Fruit fly (Drosophila melanogaster) whole organism, embryonic: ENCODE results near the gene CG12118.

Experiments used
- Meics ChIP-seq: fragments of 200-800 bp; sonication (Bioruptor generic); optimal IDR thresholded peaks from 2 replicates; lab custom pipeline; 2017; ENCODE audit warnings: missing biosample characterization, mild to moderate bottlenecking, missing genetic modification characterization
- Side ChIP-seq: fragments of 200-800 bp; sonication (Bioruptor generic); optimal IDR thresholded peaks from 2 replicates; lab custom pipeline; 2016; ENCODE audit warnings: missing biosample characterization, missing genetic modification characterization
- tup ChIP-seq: fragments of 200-800 bp; sonication (Bioruptor generic); optimal IDR thresholded peaks from 2 replicates; lab custom pipeline; 2016; ENCODE audit warnings: missing biosample characterization, mild to moderate bottlenecking, missing genetic modification characterization, moderate library complexity
- unpg ChIP-seq: fragments of 200-800 bp; sonication (Bioruptor generic); optimal IDR thresholded peaks from 3 replicates; lab custom pipeline; 2018; ENCODE audit warnings: missing biosample characterization, mild to moderate bottlenecking, missing genetic modification characterization, moderate library complexity

DNA sequence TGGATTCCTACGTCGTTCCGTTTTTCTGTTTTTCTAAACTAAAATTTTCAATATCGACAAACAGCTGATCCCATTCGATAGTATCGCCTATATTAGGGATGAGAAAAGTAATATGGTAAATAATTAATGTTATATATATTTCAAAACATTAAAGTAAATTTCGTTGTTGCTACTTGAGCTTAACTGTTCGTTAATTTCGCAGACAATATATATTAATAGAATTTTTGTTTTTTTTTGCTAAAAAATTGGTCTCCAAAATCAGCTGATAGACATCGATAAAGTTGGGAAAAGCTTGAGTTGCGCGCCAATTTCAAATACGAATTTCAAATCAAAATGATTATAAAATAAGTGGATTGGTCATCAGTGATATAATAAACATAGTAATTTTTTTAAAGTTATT, at the start of gene CG12118:
- TF ChIP-seq tup (peak; percentile 34), unpg (GFP tag; lab: Kevin White, UChicago) (peak; percentile 81), Meics (GFP tag; lab: Kevin White, UChicago) (peak; percentile 73), Side (GFP tag; lab: Kevin White, UChicago) (peak; percentile 3)
